Fruit fly (Drosophila melanogaster) whole organism, embryonic: ENCODE measurements around the gene Pdhb.

ENCODE experiments used
- B-H1 ChIP-seq: fragments of 200-800 bp; sonication (Bioruptor generic); IDR thresholded peaks from 3 replicates; pipeline ENCODE4 v1.3.6; 2022; ENCODE audit warnings: missing biosample characterization, missing genetic modification characterization
- CG10209 ChIP-seq: fragments of 200-800 bp; sonication (Bioruptor generic); optimal IDR thresholded peaks from 3 replicates; lab custom pipeline; 2017; ENCODE audit warnings: missing biosample characterization, mild to moderate bottlenecking, missing genetic modification characterization, missing genetic modification reagents
- CG10543 ChIP-seq: fragments of 200-800 bp; sonication (Bioruptor generic); optimal IDR thresholded peaks from 3 replicates; lab custom pipeline; 2017; ENCODE audit warnings: missing biosample characterization, mild to moderate bottlenecking, missing genetic modification characterization, moderate library complexity
- CG11093 ChIP-seq: fragments of 200-800 bp; sonication (Bioruptor generic); IDR thresholded peaks from 3 replicates; pipeline ENCODE4 v1.3.6; 2022; ENCODE audit warnings: missing biosample characterization, missing genetic modification characterization
- CG11695 ChIP-seq: fragments of 200-800 bp; sonication (Bioruptor generic); IDR thresholded peaks from 3 replicates; pipeline ENCODE4 v1.3.6; 2022; ENCODE audit warnings: missing biosample characterization, missing genetic modification characterization
- CG12391 ChIP-seq: fragments of 200-800 bp; sonication (Bioruptor generic); optimal IDR thresholded peaks from 3 replicates; lab custom pipeline; 2018; ENCODE audit warnings: missing biosample characterization, mild to moderate bottlenecking, missing genetic modification characterization, moderate library complexity
- CG14441 ChIP-seq: fragments of 200-800 bp; sonication (Bioruptor generic); IDR thresholded peaks from 2 replicates; pipeline ENCODE4 v1.3.6; 2022; ENCODE audit warnings: missing biosample characterization, missing genetic modification characterization
- CG15011 ChIP-seq: fragments of 200-800 bp; sonication (Bioruptor generic); optimal IDR thresholded peaks from 3 replicates; lab custom pipeline; 2018; ENCODE audit warnings: missing biosample characterization, mild to moderate bottlenecking, missing genetic modification characterization
- CG15479 ChIP-seq: fragments of 200-800 bp; sonication (Bioruptor generic); optimal IDR thresholded peaks from 3 replicates; lab custom pipeline; 2019; ENCODE audit warnings: missing biosample characterization, mild to moderate bottlenecking, missing genetic modification characterization, moderate library complexity
- CG17186 ChIP-seq: fragments of 200-800 bp; sonication (Bioruptor generic); optimal IDR thresholded peaks from 3 replicates; lab custom pipeline; 2017; ENCODE audit warnings: missing biosample characterization, missing genetic modification reagents, missing genetic modification characterization
- CG1792 ChIP-seq: fragments of 200-800 bp; sonication (Bioruptor generic); optimal IDR thresholded peaks from 2 replicates; lab custom pipeline; 2016; ENCODE audit warnings: missing biosample characterization, missing genetic modification characterization
- CG30431 ChIP-seq: fragments of 200-800 bp; sonication (Bioruptor generic); optimal IDR thresholded peaks from 2 replicates; lab custom pipeline; 2017; ENCODE audit warnings: missing biosample characterization, missing genetic modification characterization
- CG31224 ChIP-seq: fragments of 200-800 bp; sonication (Bioruptor generic); IDR thresholded peaks from 2 replicates; pipeline ENCODE4 v1.3.6; 2022; ENCODE audit warnings: missing biosample characterization, missing genetic modification characterization
- CG5953 ChIP-seq: fragments of 200-800 bp; sonication (Bioruptor generic); IDR thresholded peaks from 2 replicates; pipeline ENCODE4 v1.3.6; 2022; ENCODE audit warnings: missing biosample characterization, missing genetic modification characterization
- CG6689 ChIP-seq: fragments of 200-800 bp; sonication (Bioruptor generic); IDR thresholded peaks from 2 replicates; pipeline ENCODE4 v1.3.6; 2022; ENCODE audit warnings: missing biosample characterization, missing genetic modification characterization
- CG7786 ChIP-seq: fragments of 200-800 bp; sonication (Bioruptor generic); optimal IDR thresholded peaks from 2 replicates; lab custom pipeline; 2016; ENCODE audit warnings: missing biosample characterization, missing genetic modification characterization
- CG8765 ChIP-seq: fragments of 200-800 bp; sonication (Bioruptor generic); IDR thresholded peaks from 2 replicates; pipeline ENCODE4 v1.3.6; 2022; ENCODE audit warnings: missing biosample characterization, missing genetic modification characterization
- CG9215 ChIP-seq: fragments of 200-800 bp; sonication (Bioruptor generic); IDR thresholded peaks from 2 replicates; pipeline ENCODE4 v1.3.6; 2022; ENCODE audit warnings: missing biosample characterization, missing genetic modification characterization
- CG9437 ChIP-seq: fragments of 200-800 bp; sonication (Bioruptor generic); optimal IDR thresholded peaks from 2 replicates; lab custom pipeline; 2018; ENCODE audit warnings: missing biosample characterization, mild to moderate bottlenecking, missing genetic modification characterization
- CrebB ChIP-seq: fragments of 200-800 bp; sonication (Bioruptor generic); optimal IDR thresholded peaks from 3 replicates; lab custom pipeline; 2018; ENCODE audit warnings: missing biosample characterization, mild to moderate bottlenecking, missing genetic modification characterization
- Dp ChIP-seq: fragments of 200-800 bp; sonication (Bioruptor generic); optimal IDR thresholded peaks from 2 replicates; lab custom pipeline; 2018; ENCODE audit warnings: missing biosample characterization, mild to moderate bottlenecking, missing genetic modification characterization, moderate library complexity
- E2f2 ChIP-seq: fragments of 200-800 bp; sonication (Bioruptor generic); IDR thresholded peaks from 2 replicates; pipeline ENCODE4 v1.3.6; 2022; ENCODE audit warnings: missing biosample characterization, missing genetic modification characterization
- Eip74EF ChIP-seq, 2 experiments: fragments of 200-800 bp in 1 of 2; fragments of >200 bp in 1 of 2; sonication (Bioruptor generic) in 1 of 2; optimal IDR thresholded peaks; 2 replicates each; lab custom pipeline; 2017 to 2019; ENCODE audit warnings: missing biosample characterization in 2 of 2, missing genetic modification characterization in 2 of 2, mild to moderate bottlenecking in 1 of 2, moderate library complexity in 1 of 2
- Fer2 ChIP-seq: fragments of 200-800 bp; sonication (Bioruptor generic); optimal IDR thresholded peaks from 2 replicates; lab custom pipeline; 2018; ENCODE audit warnings: missing biosample characterization, mild to moderate bottlenecking, missing genetic modification characterization, moderate library complexity
- HLH4C ChIP-seq: fragments of 200-800 bp; sonication (Bioruptor generic); IDR thresholded peaks from 3 replicates; pipeline ENCODE4 v1.3.6; 2022; ENCODE audit warnings: missing biosample characterization, missing genetic modification characterization; ENCODE audit not compliant: partially characterized antibody
- Hey ChIP-seq: fragments of 200-800 bp; sonication (Bioruptor generic); optimal IDR thresholded peaks from 3 replicates; lab custom pipeline; 2018; ENCODE audit warnings: missing biosample characterization, mild to moderate bottlenecking, missing genetic modification characterization
- Hsf ChIP-seq: fragments of 200-800 bp; sonication (Bioruptor generic); optimal IDR thresholded peaks from 3 replicates; lab custom pipeline; 2016; ENCODE audit warnings: missing biosample characterization, missing genetic modification characterization
- Oaz ChIP-seq: fragments of 200-800 bp; sonication (Bioruptor generic); IDR thresholded peaks from 2 replicates; pipeline ENCODE4 v1.3.6; 2022; ENCODE audit warnings: missing biosample characterization, missing genetic modification characterization
- Sox100B ChIP-seq: fragments of 200-800 bp; sonication (Bioruptor generic); optimal IDR thresholded peaks from 3 replicates; lab custom pipeline; 2018; ENCODE audit warnings: missing biosample characterization, mild to moderate bottlenecking, missing genetic modification characterization
- Sry-δ ChIP-seq: fragments of 200-800 bp; sonication (Bioruptor generic); optimal IDR thresholded peaks from 2 replicates; lab custom pipeline; 2016; ENCODE audit warnings: missing biosample characterization, missing genetic modification characterization
- Stat92E ChIP-seq, 3 experiments: fragments of >200 bp in 2 of 3; fragments of 200-800 bp in 1 of 3; sonication (Bioruptor generic) in 1 of 3; optimal IDR thresholded peaks; 2 replicates each; lab custom pipeline; 2017 to 2019; ENCODE audit warnings: missing biosample characterization in 3 of 3, missing genetic modification characterization in 3 of 3, mild to moderate bottlenecking in 1 of 3, moderate library complexity in 1 of 3
- Tbp ChIP-seq: fragments of >200 bp; optimal IDR thresholded peaks from 2 replicates; lab custom pipeline; 2018; ENCODE audit warnings: missing biosample characterization, missing genetic modification characterization
- ato ChIP-seq: fragments of 200-800 bp; sonication (Bioruptor generic); IDR thresholded peaks from 2 replicates; pipeline ENCODE4 v1.3.6; 2022; ENCODE audit warnings: missing biosample characterization, missing genetic modification characterization; ENCODE audit not compliant: partially characterized antibody
- bbx ChIP-seq: fragments of 200-800 bp; sonication (Bioruptor generic); IDR thresholded peaks from 2 replicates; pipeline ENCODE4 v1.3.6; 2022; ENCODE audit warnings: missing biosample characterization, missing genetic modification characterization; ENCODE audit not compliant: partially characterized antibody
- chn ChIP-seq: fragments of 200-800 bp; sonication (Bioruptor generic); optimal IDR thresholded peaks from 2 replicates; lab custom pipeline; 2016; ENCODE audit warnings: missing biosample characterization, missing genetic modification characterization
- ci ChIP-seq: fragments of 200-800 bp; sonication (Bioruptor generic); IDR thresholded peaks from 3 replicates; pipeline ENCODE4 v1.3.6; 2022; ENCODE audit warnings: missing biosample characterization, missing genetic modification characterization
- dmrt99B ChIP-seq: fragments of 200-800 bp; sonication (Bioruptor generic); optimal IDR thresholded peaks from 2 replicates; lab custom pipeline; 2018; ENCODE audit warnings: missing biosample characterization, mild to moderate bottlenecking, missing genetic modification characterization, moderate library complexity
- dysf ChIP-seq: fragments of 200-800 bp; sonication (Bioruptor generic); IDR thresholded peaks from 3 replicates; pipeline ENCODE4 v1.3.6; 2022; ENCODE audit warnings: missing biosample characterization, missing genetic modification characterization
- fd102C ChIP-seq: fragments of 200-800 bp; sonication (Bioruptor generic); optimal IDR thresholded peaks from 2 replicates; lab custom pipeline; 2018; ENCODE audit warnings: missing biosample characterization, mild to moderate bottlenecking, missing genetic modification characterization, moderate library complexity
- hb ChIP-seq: fragments of 200-800 bp; sonication (Bioruptor generic); IDR thresholded peaks from 3 replicates; pipeline ENCODE4 v1.3.6; 2022; ENCODE audit warnings: missing biosample characterization, missing genetic modification characterization; ENCODE audit not compliant: partially characterized antibody
- kay ChIP-seq: fragments of 200-800 bp; sonication (Bioruptor generic); optimal IDR thresholded peaks from 2 replicates; lab custom pipeline; 2016; ENCODE audit warnings: missing biosample characterization, missing genetic modification characterization
- knrl ChIP-seq: fragments of 200-800 bp; sonication (Bioruptor generic); IDR thresholded peaks from 3 replicates; pipeline ENCODE4 v1.3.6; 2022; ENCODE audit warnings: missing biosample characterization, missing genetic modification characterization; ENCODE audit not compliant: partially characterized antibody
- phol ChIP-seq: fragments of 200-800 bp; sonication (Bioruptor generic); optimal IDR thresholded peaks from 3 replicates; lab custom pipeline; 2018; ENCODE audit warnings: missing biosample characterization, mild to moderate bottlenecking, missing genetic modification characterization, moderate library complexity
- row ChIP-seq: fragments of 200-800 bp; sonication (Bioruptor generic); IDR thresholded peaks from 3 replicates; pipeline ENCODE4 v1.3.6; 2022; ENCODE audit warnings: missing biosample characterization, missing genetic modification characterization
- run ChIP-seq: fragments of 200-800 bp; sonication (Bioruptor generic); optimal IDR thresholded peaks from 3 replicates; lab custom pipeline; 2018; ENCODE audit warnings: missing biosample characterization, mild to moderate bottlenecking, missing genetic modification characterization
- sima ChIP-seq: fragments of 200-800 bp; sonication (Bioruptor generic); optimal IDR thresholded peaks from 2 replicates; lab custom pipeline; 2016; ENCODE audit warnings: missing biosample characterization, missing genetic modification characterization
- so ChIP-seq: fragments of 200-800 bp; sonication (Bioruptor generic); IDR thresholded peaks from 3 replicates; pipeline ENCODE4 v1.3.6; 2022; ENCODE audit warnings: missing biosample characterization, missing genetic modification characterization
- tna ChIP-seq: fragments of 200-800 bp; sonication (Bioruptor generic); IDR thresholded peaks from 2 replicates; pipeline ENCODE4 v1.3.6; 2022; ENCODE audit warnings: missing biosample characterization, missing genetic modification characterization; ENCODE audit not compliant: partially characterized antibody
- wor ChIP-seq: fragments of 200-800 bp; sonication (Bioruptor generic); IDR thresholded peaks from 2 replicates; pipeline ENCODE4 v1.3.6; 2022; ENCODE audit warnings: missing biosample characterization, missing genetic modification characterization
- yki ChIP-seq: fragments of >200 bp; optimal IDR thresholded peaks from 3 replicates; lab custom pipeline; 2018
- zfh2 ChIP-seq: fragments of 200-800 bp; sonication (Bioruptor generic); optimal IDR thresholded peaks from 2 replicates; lab custom pipeline; 2016; ENCODE audit warnings: missing biosample characterization, missing genetic modification characterization

Gene Pdhb

DNA sequence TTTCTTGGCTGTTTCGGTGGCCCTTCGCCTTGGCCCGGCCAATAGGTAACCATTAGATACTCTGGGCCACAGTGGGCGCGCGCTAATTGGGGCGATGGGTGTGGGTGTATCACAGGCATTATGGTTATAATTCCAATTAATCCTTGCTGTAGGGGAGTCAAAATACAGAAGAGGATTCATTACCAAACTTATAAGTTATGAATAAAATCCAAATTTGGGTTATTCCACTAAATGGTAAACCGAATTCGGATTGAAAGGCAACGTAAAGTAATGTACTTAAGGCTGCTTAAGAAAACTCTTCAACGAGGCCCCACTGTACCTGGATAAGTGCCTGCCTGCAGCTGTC is 23.2 kb upstream of the Pdhb start (continued):
- no peak for TF ChIP-seq knrl (GFP tag; lab: Robert Waterston, UW)
- peak; percentile 30; the same call in 1 of the 2 replicates for TF ChIP-seq CG14441 (GFP tag; lab: Robert Waterston, UW)
- no peak for TF ChIP-seq Sry-δ (GFP tag; lab: Kevin White, UChicago)
- no peak for TF ChIP-seq tna (GFP tag; lab: Robert Waterston, UW)
- TF ChIP-seq phol (tag; lab: Kevin White, UChicago), result peak; percentile 65
- peak; percentile 41 for TF ChIP-seq Sox100B
- peak; percentile 83 for TF ChIP-seq dysf (GFP tag; lab: Robert Waterston, UW)
- no peak for TF ChIP-seq CG9437 (GFP tag; lab: Kevin White, UChicago)
- no peak for TF ChIP-seq zfh2
- no peak for TF ChIP-seq yki (lab: Kevin White, UChicago)
- no peak for TF ChIP-seq bbx
- no peak for TF ChIP-seq Stat92E (GFP tag; optimal IDR thresholded peaks at IDR 0.05; lab: Kevin White, UChicago)
- TF ChIP-seq chn (GFP tag; lab: Kevin White, UChicago), result no peak
- no peak for TF ChIP-seq fd102C (GFP tag; lab: Kevin White, UChicago)
- TF ChIP-seq CG10543 (GFP tag; lab: Kevin White, UChicago), result peak; percentile 58
- TF ChIP-seq CG15479 (GFP tag; lab: Kevin White, UChicago), result no peak
- TF ChIP-seq sima, result no peak
- TF ChIP-seq CG17186 (GFP tag; lab: Kevin White, UChicago), result no peak
- no peak for TF ChIP-seq E2f2 (GFP tag; lab: Robert Waterston, UW)
- TF ChIP-seq B-H1 (GFP tag; lab: Robert Waterston, UW), result peak; percentile 30; the same call in 2 of the 3 replicates
- peak; percentile 21 for TF ChIP-seq run (tag; lab: Kevin White, UChicago)
- TF ChIP-seq CG8765 (GFP tag; lab: Robert Waterston, UW), result no peak
- TF ChIP-seq CG11695 (GFP tag; lab: Robert Waterston, UW), result peak; percentile 54; the same call in 2 of the 3 replicates
- TF ChIP-seq ato (GFP tag; lab: Robert Waterston, UW), result no peak
- peak; percentile 34 for TF ChIP-seq Fer2
- no peak for TF ChIP-seq CrebB
- TF ChIP-seq Oaz (GFP tag; lab: Robert Waterston, UW), result no peak
- peak; percentile 60 for TF ChIP-seq CG9215 (GFP tag; lab: Robert Waterston, UW)
- no peak for TF ChIP-seq CG30431 (GFP tag; lab: Kevin White, UChicago)
- peak in 1 of 2 experiments; percentile 23 for TF ChIP-seq Eip74EF (GFP tag; optimal IDR thresholded peaks at IDR 0.05; lab: Kevin White, UChicago)
- no peak for TF ChIP-seq CG10209 (GFP tag; lab: Kevin White, UChicago)
- no peak for TF ChIP-seq ci (GFP tag; lab: Robert Waterston, UW)
- TF ChIP-seq CG31224, result 0 out of 2 replicates have a peak, but pooled peaks have one; percentile 30
- TF ChIP-seq dmrt99B (tag; lab: Kevin White, UChicago), result peak; percentile 77
- no peak for TF ChIP-seq wor (GFP tag; lab: Robert Waterston, UW)
- TF ChIP-seq CG1792, result no peak
- no peak for TF ChIP-seq hb
- TF ChIP-seq kay (GFP tag; lab: Kevin White, UChicago), result no peak
- no peak for TF ChIP-seq Hey (tag; lab: Kevin White, UChicago)
- TF ChIP-seq CG12391, result no peak
- TF ChIP-seq CG6689 (GFP tag; lab: Robert Waterston, UW), result peak; percentile 40; the same call in 1 of the 2 replicates
- peak; percentile 34; the same call in 1 of the 3 replicates for TF ChIP-seq CG11093 (GFP tag; lab: Robert Waterston, UW)
- TF ChIP-seq Hsf (GFP tag; lab: Kevin White, UChicago), result no peak
- TF ChIP-seq so (GFP tag; lab: Robert Waterston, UW), result no peak
- TF ChIP-seq row (GFP tag; lab: Robert Waterston, UW), result no peak
- TF ChIP-seq Dp, result no peak
- TF ChIP-seq CG15011 (GFP tag; lab: Kevin White, UChicago), result peak; percentile 28
- TF ChIP-seq HLH4C (GFP tag; lab: Robert Waterston, UW), result no peak
- no peak for TF ChIP-seq Tbp (GFP tag; lab: Kevin White, UChicago)
- no peak for TF ChIP-seq CG5953 (GFP tag; lab: Robert Waterston, UW)
- TF ChIP-seq CG7786, result no peak
